Fruit fly (Drosophila melanogaster) whole organism, embryonic: ENCODE results near the gene Ptp10D.

ENCODE experiments used
- ATbp ChIP-seq: fragments of 200-800 bp; sonication (Bioruptor generic); optimal IDR thresholded peaks from 2 replicates; lab custom pipeline; 2017; ENCODE audit warnings: missing biosample characterization, mild to moderate bottlenecking, missing genetic modification characterization, missing genetic modification reagents
- Blimp-1 ChIP-seq: fragments of 200-800 bp; sonication (Bioruptor generic); optimal IDR thresholded peaks from 3 replicates; lab custom pipeline; 2018; ENCODE audit warnings: missing biosample characterization, missing genetic modification characterization, mild to moderate bottlenecking, moderate library complexity, missing genetic modification reagents
- Bteb2 ChIP-seq: fragments of 200-800 bp; sonication (Bioruptor generic); optimal IDR thresholded peaks from 2 replicates; lab custom pipeline; 2016; ENCODE audit warnings: missing biosample characterization, missing genetic modification characterization
- CG10462 ChIP-seq: fragments of 200-800 bp; sonication (Bioruptor generic); optimal IDR thresholded peaks from 2 replicates; lab custom pipeline; 2016; ENCODE audit warnings: missing biosample characterization, missing genetic modification characterization
- CG10979 ChIP-seq: fragments of 200-800 bp; sonication (Bioruptor generic); optimal IDR thresholded peaks from 2 replicates; lab custom pipeline; 2018; ENCODE audit warnings: missing biosample characterization, mild to moderate bottlenecking, missing genetic modification characterization, moderate library complexity
- CG11695 ChIP-seq: fragments of 200-800 bp; sonication (Bioruptor generic); IDR thresholded peaks from 3 replicates; pipeline ENCODE4 v1.3.6; 2022; ENCODE audit warnings: missing biosample characterization, missing genetic modification characterization
- CG12104 ChIP-seq: fragments of 200-800 bp; sonication (Bioruptor generic); optimal IDR thresholded peaks from 3 replicates; lab custom pipeline; 2016; ENCODE audit warnings: missing biosample characterization, missing genetic modification characterization
- CG12236 ChIP-seq: fragments of 200-800 bp; sonication (Bioruptor generic); optimal IDR thresholded peaks from 2 replicates; lab custom pipeline; 2016; ENCODE audit warnings: missing biosample characterization, missing genetic modification characterization
- CG12299 ChIP-seq: fragments of 200-800 bp; sonication (Bioruptor generic); optimal IDR thresholded peaks from 2 replicates; lab custom pipeline; 2018; ENCODE audit warnings: missing biosample characterization, mild to moderate bottlenecking, missing genetic modification characterization
- CG13123 ChIP-seq: fragments of 200-800 bp; sonication (Bioruptor generic); optimal IDR thresholded peaks from 2 replicates; lab custom pipeline; 2016; ENCODE audit warnings: missing biosample characterization, missing genetic modification characterization
- CG15696 ChIP-seq: fragments of 200-800 bp; sonication (Bioruptor generic); optimal IDR thresholded peaks from 2 replicates; lab custom pipeline; 2019; ENCODE audit warnings: missing biosample characterization, mild to moderate bottlenecking, missing genetic modification characterization, moderate library complexity
- CG17186 ChIP-seq: fragments of 200-800 bp; sonication (Bioruptor generic); optimal IDR thresholded peaks from 3 replicates; lab custom pipeline; 2017; ENCODE audit warnings: missing biosample characterization, missing genetic modification reagents, missing genetic modification characterization
- CG33557 ChIP-seq: fragments of 200-800 bp; sonication (Bioruptor generic); optimal IDR thresholded peaks from 2 replicates; lab custom pipeline; 2019; ENCODE audit warnings: missing biosample characterization, mild to moderate bottlenecking, missing genetic modification characterization, moderate library complexity
- CG43689 ChIP-seq: fragments of 200-800 bp; sonication (Bioruptor generic); IDR thresholded peaks from 2 replicates; pipeline ENCODE4 v1.3.6; 2022; ENCODE audit warnings: missing biosample characterization, missing genetic modification characterization
- CG4854 ChIP-seq: fragments of 200-800 bp; sonication (Bioruptor generic); optimal IDR thresholded peaks from 2 replicates; lab custom pipeline; 2016; ENCODE audit warnings: missing biosample characterization, missing genetic modification characterization, inconsistent platforms
- CG6854 ChIP-seq: fragments of 200-800 bp; sonication (Bioruptor generic); optimal IDR thresholded peaks from 3 replicates; lab custom pipeline; 2017; ENCODE audit warnings: missing biosample characterization, mild to moderate bottlenecking, missing genetic modification characterization
- CG8359 ChIP-seq: fragments of 200-800 bp; sonication (Bioruptor generic); optimal IDR thresholded peaks from 2 replicates; lab custom pipeline; 2017; ENCODE audit warnings: missing biosample characterization, mild to moderate bottlenecking, missing genetic modification characterization, borderline replicate concordance
- CG8765 ChIP-seq: fragments of 200-800 bp; sonication (Bioruptor generic); IDR thresholded peaks from 2 replicates; pipeline ENCODE4 v1.3.6; 2022; ENCODE audit warnings: missing biosample characterization, missing genetic modification characterization
- CG9876 ChIP-seq: fragments of 200-800 bp; sonication (Bioruptor generic); optimal IDR thresholded peaks from 2 replicates; lab custom pipeline; 2016; ENCODE audit warnings: missing biosample characterization, missing genetic modification characterization
- CrebB ChIP-seq: fragments of 200-800 bp; sonication (Bioruptor generic); optimal IDR thresholded peaks from 3 replicates; lab custom pipeline; 2018; ENCODE audit warnings: missing biosample characterization, mild to moderate bottlenecking, missing genetic modification characterization
- D19B ChIP-seq: fragments of 200-800 bp; sonication (Bioruptor generic); optimal IDR thresholded peaks from 2 replicates; lab custom pipeline; 2017; ENCODE audit warnings: missing biosample characterization, mild to moderate bottlenecking, missing genetic modification characterization
- Dip3 ChIP-seq: fragments of 200-800 bp; sonication (Bioruptor generic); optimal IDR thresholded peaks from 3 replicates; lab custom pipeline; 2016; ENCODE audit warnings: missing biosample characterization, missing genetic modification characterization
- E2f1 ChIP-seq: fragments of 200-800 bp; sonication (Bioruptor generic); IDR thresholded peaks from 2 replicates; pipeline ENCODE4 v1.3.6; 2022; ENCODE audit warnings: missing biosample characterization, missing genetic modification characterization
- Ets97D ChIP-seq: fragments of 200-800 bp; sonication (Bioruptor generic); optimal IDR thresholded peaks from 3 replicates; lab custom pipeline; 2016; ENCODE audit warnings: missing biosample characterization, missing genetic modification characterization
- Gug ChIP-seq: fragments of 200-800 bp; sonication (Bioruptor generic); IDR thresholded peaks from 4 replicates; pipeline ENCODE4 v1.3.6; 2022; ENCODE audit warnings: missing biosample characterization, missing genetic modification characterization
- Hand ChIP-seq: fragments of 200-800 bp; sonication (Bioruptor generic); optimal IDR thresholded peaks from 2 replicates; lab custom pipeline; 2017; ENCODE audit warnings: mild to moderate bottlenecking, missing biosample characterization, missing genetic modification reagents, missing genetic modification characterization
- MESR4 ChIP-seq: fragments of 200-800 bp; sonication (Bioruptor generic); optimal IDR thresholded peaks from 2 replicates; lab custom pipeline; 2018; ENCODE audit warnings: missing biosample characterization, mild to moderate bottlenecking, missing genetic modification characterization, moderate library complexity
- NC2β ChIP-seq: fragments of 200-800 bp; sonication (Bioruptor generic); optimal IDR thresholded peaks from 2 replicates; lab custom pipeline; 2016; ENCODE audit warnings: missing biosample characterization, missing genetic modification characterization
- Nf-YB ChIP-seq: fragments of 200-800 bp; sonication (Bioruptor generic); optimal IDR thresholded peaks from 3 replicates; lab custom pipeline; 2019; ENCODE audit warnings: missing biosample characterization, mild to moderate bottlenecking, missing genetic modification characterization, moderate library complexity
- PHDP ChIP-seq: fragments of 200-800 bp; sonication (Bioruptor generic); optimal IDR thresholded peaks from 3 replicates; lab custom pipeline; 2018; ENCODE audit warnings: missing biosample characterization, mild to moderate bottlenecking, missing genetic modification characterization, moderate library complexity
- Rfx ChIP-seq: fragments of 200-800 bp; sonication (Bioruptor generic); IDR thresholded peaks from 2 replicates; pipeline ENCODE4 v1.3.6; 2022; ENCODE audit warnings: missing biosample characterization, missing genetic modification characterization
- Sox100B ChIP-seq: fragments of 200-800 bp; sonication (Bioruptor generic); optimal IDR thresholded peaks from 3 replicates; lab custom pipeline; 2018; ENCODE audit warnings: missing biosample characterization, mild to moderate bottlenecking, missing genetic modification characterization
- Xbp1 ChIP-seq: fragments of 200-800 bp; sonication (Bioruptor generic); optimal IDR thresholded peaks from 3 replicates; lab custom pipeline; 2016; ENCODE audit warnings: missing biosample characterization, mild to moderate bottlenecking, missing genetic modification characterization
- YL-1 ChIP-seq: fragments of 200-800 bp; sonication (Bioruptor generic); optimal IDR thresholded peaks from 3 replicates; lab custom pipeline; 2017; ENCODE audit warnings: missing biosample characterization, mild to moderate bottlenecking, missing genetic modification characterization
- ab ChIP-seq: fragments of 200-800 bp; sonication (Bioruptor generic); optimal IDR thresholded peaks from 2 replicates; lab custom pipeline; 2016; ENCODE audit warnings: missing biosample characterization, missing genetic modification characterization
- al ChIP-seq: fragments of 200-800 bp; sonication (Bioruptor generic); IDR thresholded peaks from 2 replicates; pipeline ENCODE4 v1.3.6; 2022; ENCODE audit warnings: missing biosample characterization, missing genetic modification characterization
- chm ChIP-seq: fragments of 200-800 bp; sonication (Bioruptor generic); IDR thresholded peaks from 2 replicates; pipeline ENCODE4 v1.3.6; 2022; ENCODE audit warnings: missing biosample characterization, missing genetic modification characterization
- dan ChIP-seq: fragments of 200-800 bp; sonication (Bioruptor generic); IDR thresholded peaks from 2 replicates; pipeline ENCODE4 v1.3.6; 2022; ENCODE audit warnings: missing biosample characterization, missing genetic modification characterization
- dysf ChIP-seq: fragments of 200-800 bp; sonication (Bioruptor generic); IDR thresholded peaks from 3 replicates; pipeline ENCODE4 v1.3.6; 2022; ENCODE audit warnings: missing biosample characterization, missing genetic modification characterization
- emc ChIP-seq: fragments of 200-800 bp; sonication (Bioruptor generic); optimal IDR thresholded peaks from 2 replicates; lab custom pipeline; 2016; ENCODE audit warnings: missing biosample characterization, missing genetic modification characterization
- grn ChIP-seq: fragments of 200-800 bp; sonication (Bioruptor generic); optimal IDR thresholded peaks from 3 replicates; lab custom pipeline; 2017; ENCODE audit warnings: missing biosample characterization, missing genetic modification characterization
- gsb-n ChIP-seq: fragments of 200-800 bp; sonication (Bioruptor generic); optimal IDR thresholded peaks from 3 replicates; lab custom pipeline; 2018; ENCODE audit warnings: missing biosample characterization, mild to moderate bottlenecking, missing genetic modification characterization
- kni ChIP-seq: fragments of 200-800 bp; sonication (Bioruptor generic); optimal IDR thresholded peaks from 3 replicates; lab custom pipeline; 2017; ENCODE audit warnings: mild to moderate bottlenecking, missing biosample characterization, missing genetic modification reagents, missing genetic modification characterization
- knrl ChIP-seq: fragments of 200-800 bp; sonication (Bioruptor generic); IDR thresholded peaks from 3 replicates; pipeline ENCODE4 v1.3.6; 2022; ENCODE audit warnings: missing biosample characterization, missing genetic modification characterization; ENCODE audit not compliant: partially characterized antibody
- nerfin-2 ChIP-seq: fragments of 200-800 bp; sonication (Bioruptor generic); IDR thresholded peaks from 2 replicates; pipeline ENCODE4 v1.3.6; 2022; ENCODE audit warnings: missing biosample characterization, missing genetic modification characterization; ENCODE audit not compliant: partially characterized antibody
- p53 ChIP-seq: fragments of 200-800 bp; sonication (Bioruptor generic); optimal IDR thresholded peaks from 2 replicates; lab custom pipeline; 2016; ENCODE audit warnings: missing biosample characterization, missing genetic modification characterization
- pfk ChIP-seq: fragments of 200-800 bp; sonication (Bioruptor generic); optimal IDR thresholded peaks from 2 replicates; lab custom pipeline; 2018; ENCODE audit warnings: missing biosample characterization, mild to moderate bottlenecking, missing genetic modification characterization, moderate library complexity
- sqz ChIP-seq: fragments of 200-800 bp; sonication (Bioruptor generic); optimal IDR thresholded peaks from 3 replicates; lab custom pipeline; 2018; ENCODE audit warnings: missing biosample characterization, mild to moderate bottlenecking, missing genetic modification characterization
- sug ChIP-seq: fragments of 200-800 bp; optimal IDR thresholded peaks from 2 replicates; lab custom pipeline; 2019; ENCODE audit warnings: missing biosample characterization, mild to moderate bottlenecking, missing genetic modification characterization, moderate library complexity
- tin ChIP-seq: fragments of 200-800 bp; sonication (Bioruptor generic); optimal IDR thresholded peaks from 3 replicates; lab custom pipeline; 2016; ENCODE audit warnings: missing biosample characterization, missing genetic modification characterization
- toy ChIP-seq: fragments of 200-800 bp; sonication (Bioruptor generic); IDR thresholded peaks from 2 replicates; pipeline ENCODE4 v1.3.6; 2022; ENCODE audit warnings: missing biosample characterization, missing genetic modification characterization

Ptp10D gene

dm6 chrX:11576540-11576939, 45.3 kb upstream of the Ptp10D start, which contains the start of gene CG11695 (continued):
- TF ChIP-seq Hand (GFP tag; lab: Kevin White, UChicago) (no peak), YL-1 (GFP tag; lab: Kevin White, UChicago) (peak; percentile 77), ab (GFP tag; lab: Kevin White, UChicago) (no peak), kni (no peak), Rfx (GFP tag; lab: Robert Waterston, UW) (peak; percentile 81), CG12299 (tag; lab: Kevin White, UChicago) (peak; percentile 61), dysf (GFP tag; lab: Robert Waterston, UW) (peak; percentile 76), toy (GFP tag; lab: Robert Waterston, UW) (no peak), CG8359 (no peak), nerfin-2 (GFP tag; lab: Robert Waterston, UW) (no peak), sug (tag; lab: Kevin White, UChicago) (peak; percentile 82), Sox100B (GFP tag; lab: Kevin White, UChicago) (no peak), Xbp1 (peak; percentile 73), tin (peak; percentile 50), PHDP (tag; lab: Kevin White, UChicago) (peak; percentile 67), NC2β (GFP tag; lab: Kevin White, UChicago) (peak; percentile 32), CG12236 (GFP tag; lab: Kevin White, UChicago) (no peak), Dip3 (peak; percentile 52), D19B (no peak), chm (GFP tag; lab: Robert Waterston, UW) (peak; percentile 36; the same call in 1 of the 2 replicates), MESR4 (GFP tag; lab: Kevin White, UChicago) (no peak), CG17186 (GFP tag; lab: Kevin White, UChicago) (peak; percentile 22), Bteb2 (GFP tag; lab: Kevin White, UChicago) (peak; percentile 4), Blimp-1 (GFP tag; lab: Kevin White, UChicago) (peak; percentile 41), al (GFP tag; lab: Robert Waterston, UW) (peak; percentile 67), Nf-YB (GFP tag; lab: Kevin White, UChicago) (peak; percentile 26), emc (GFP tag; lab: Kevin White, UChicago) (no peak), CG8765 (GFP tag; lab: Robert Waterston, UW) (peak; percentile 48; the same call in 1 of the 2 replicates), gsb-n (tag; lab: Kevin White, UChicago) (peak; percentile 44), CG10979 (tag; lab: Kevin White, UChicago) (peak; percentile 58), CG6854 (no peak), CG15696 (tag; lab: Kevin White, UChicago) (peak; percentile 73), CG9876 (GFP tag; lab: Kevin White, UChicago) (peak; percentile 0), pfk (GFP tag; lab: Kevin White, UChicago) (no peak), CG13123 (GFP tag; lab: Kevin White, UChicago) (no peak), Ets97D (GFP tag; lab: Kevin White, UChicago) (peak; percentile 32), Gug (GFP tag; lab: Robert Waterston, UW) (peak; percentile 52; the same call in 1 of the 4 replicates), CG43689 (GFP tag; lab: Robert Waterston, UW) (no peak), sqz (no peak), E2f1 (GFP tag; lab: Robert Waterston, UW) (peak; percentile 35; the same call in 1 of the 2 replicates), grn (no peak), CG4854 (GFP tag; lab: Kevin White, UChicago) (no peak), p53 (GFP tag; lab: Kevin White, UChicago) (no peak), CrebB (tag; lab: Kevin White, UChicago) (no peak), CG33557 (GFP tag; lab: Kevin White, UChicago) (peak; percentile 60), ATbp (GFP tag; lab: Kevin White, UChicago) (no peak), knrl (GFP tag; lab: Robert Waterston, UW) (no peak), CG11695 (peak; percentile 64; the same call in 1 of the 3 replicates), CG10462 (GFP tag; lab: Kevin White, UChicago) (no peak), CG12104 (GFP tag; lab: Kevin White, UChicago) (peak; percentile 16), dan (GFP tag; lab: Robert Waterston, UW) (no peak)
